Fruit fly (Drosophila melanogaster) whole organism, embryonic: ENCODE results near the gene CG1840.
A peak's percentile ranks its signal among the peaks of the same experiment; 100 is the strongest.

ENCODE experiments used
- Ada2b ChIP-seq: fragments of 200-800 bp; sonication (Bioruptor generic); IDR thresholded peaks from 2 replicates; pipeline ENCODE4 v1.3.6; 2022; ENCODE audit warnings: missing biosample characterization, missing genetic modification characterization
- Bdp1 ChIP-seq: fragments of 200-800 bp; sonication (Bioruptor generic); optimal IDR thresholded peaks from 3 replicates; lab custom pipeline; 2016; ENCODE audit warnings: missing biosample characterization, missing genetic modification characterization
- Bteb2 ChIP-seq: fragments of 200-800 bp; sonication (Bioruptor generic); optimal IDR thresholded peaks from 2 replicates; lab custom pipeline; 2016; ENCODE audit warnings: missing biosample characterization, missing genetic modification characterization
- CG1024 ChIP-seq: fragments of 200-800 bp; sonication (Bioruptor generic); IDR thresholded peaks from 2 replicates; pipeline ENCODE4 v1.3.6; 2022; ENCODE audit warnings: missing biosample characterization, missing genetic modification characterization
- CG12769 ChIP-seq: fragments of 200-800 bp; sonication (Bioruptor generic); optimal IDR thresholded peaks from 2 replicates; lab custom pipeline; 2019; ENCODE audit warnings: missing biosample characterization, mild to moderate bottlenecking, missing genetic modification characterization, moderate library complexity
- CG13894 ChIP-seq: fragments of 200-800 bp; sonication (Bioruptor generic); optimal IDR thresholded peaks from 3 replicates; lab custom pipeline; 2018; ENCODE audit warnings: missing biosample characterization, mild to moderate bottlenecking, missing genetic modification characterization, moderate library complexity
- CG15011 ChIP-seq: fragments of 200-800 bp; sonication (Bioruptor generic); optimal IDR thresholded peaks from 3 replicates; lab custom pipeline; 2018; ENCODE audit warnings: missing biosample characterization, mild to moderate bottlenecking, missing genetic modification characterization
- CG17361 ChIP-seq: fragments of 200-800 bp; sonication (Bioruptor generic); IDR thresholded peaks from 3 replicates; pipeline ENCODE4 v1.3.6; 2022; ENCODE audit warnings: missing biosample characterization, missing genetic modification characterization
- CG17385 ChIP-seq: fragments of 200-800 bp; sonication (Bioruptor generic); optimal IDR thresholded peaks from 3 replicates; lab custom pipeline; 2018; ENCODE audit warnings: missing biosample characterization, mild to moderate bottlenecking, missing genetic modification characterization
- CG17829 ChIP-seq: fragments of 200-800 bp; optimal IDR thresholded peaks from 2 replicates; lab custom pipeline; 2019; ENCODE audit warnings: missing biosample characterization, mild to moderate bottlenecking, missing genetic modification characterization, moderate library complexity
- CG18619 ChIP-seq: fragments of 200-800 bp; sonication (Bioruptor generic); optimal IDR thresholded peaks from 3 replicates; lab custom pipeline; 2017; ENCODE audit warnings: missing biosample characterization, mild to moderate bottlenecking, missing genetic modification characterization
- CG4730 ChIP-seq: fragments of 200-800 bp; sonication (Bioruptor generic); IDR thresholded peaks from 2 replicates; pipeline ENCODE4 v1.3.6; 2022; ENCODE audit warnings: missing biosample characterization, missing genetic modification characterization
- CG5180 ChIP-seq: fragments of 200-800 bp; sonication (Bioruptor generic); optimal IDR thresholded peaks from 3 replicates; lab custom pipeline; 2017; ENCODE audit warnings: missing biosample characterization, missing genetic modification characterization, mild to moderate bottlenecking, moderate library complexity, missing genetic modification reagents
- CG5953 ChIP-seq: fragments of 200-800 bp; sonication (Bioruptor generic); IDR thresholded peaks from 2 replicates; pipeline ENCODE4 v1.3.6; 2022; ENCODE audit warnings: missing biosample characterization, missing genetic modification characterization
- CG7271 ChIP-seq: fragments of 200-800 bp; sonication (Bioruptor generic); optimal IDR thresholded peaks from 2 replicates; lab custom pipeline; 2018; ENCODE audit warnings: missing biosample characterization, mild to moderate bottlenecking, missing genetic modification characterization, moderate library complexity
- CG7987 ChIP-seq: fragments of 200-800 bp; sonication (Bioruptor generic); optimal IDR thresholded peaks from 2 replicates; lab custom pipeline; 2018; ENCODE audit warnings: missing biosample characterization, mild to moderate bottlenecking, missing genetic modification characterization, moderate library complexity
- CHES-1-like ChIP-seq: fragments of 200-800 bp; sonication (Bioruptor generic); optimal IDR thresholded peaks from 2 replicates; lab custom pipeline; 2016; ENCODE audit warnings: missing biosample characterization, missing genetic modification characterization
- Dll ChIP-seq: fragments of 200-800 bp; sonication (Bioruptor generic); IDR thresholded peaks from 4 replicates; pipeline ENCODE4 v1.3.6; 2022; ENCODE audit warnings: missing biosample characterization, missing genetic modification characterization; ENCODE audit not compliant: partially characterized antibody
- Doc2 ChIP-seq: fragments of 200-800 bp; sonication (Bioruptor generic); IDR thresholded peaks from 2 replicates; pipeline ENCODE4 v1.3.6; 2022; ENCODE audit warnings: missing biosample characterization, missing genetic modification characterization
- Ets97D ChIP-seq: fragments of 200-800 bp; sonication (Bioruptor generic); optimal IDR thresholded peaks from 3 replicates; lab custom pipeline; 2016; ENCODE audit warnings: missing biosample characterization, missing genetic modification characterization
- HLH4C ChIP-seq: fragments of 200-800 bp; sonication (Bioruptor generic); IDR thresholded peaks from 3 replicates; pipeline ENCODE4 v1.3.6; 2022; ENCODE audit warnings: missing biosample characterization, missing genetic modification characterization; ENCODE audit not compliant: partially characterized antibody
- Hmx ChIP-seq: fragments of 200-800 bp; sonication (Bioruptor generic); optimal IDR thresholded peaks from 2 replicates; lab custom pipeline; 2016; ENCODE audit warnings: missing biosample characterization, missing genetic modification characterization
- Hr39 ChIP-seq: fragments of >200 bp; optimal IDR thresholded peaks from 2 replicates; lab custom pipeline; 2017
- Mes4 ChIP-seq: fragments of 200-800 bp; sonication (Bioruptor generic); optimal IDR thresholded peaks from 2 replicates; lab custom pipeline; 2016; ENCODE audit warnings: missing biosample characterization, missing genetic modification characterization
- Neu2 ChIP-seq: fragments of 200-800 bp; sonication (Bioruptor generic); optimal IDR thresholded peaks from 3 replicates; lab custom pipeline; 2016; ENCODE audit warnings: missing biosample characterization, missing genetic modification characterization, borderline replicate concordance
- Side ChIP-seq: fragments of 200-800 bp; sonication (Bioruptor generic); optimal IDR thresholded peaks from 2 replicates; lab custom pipeline; 2016; ENCODE audit warnings: missing biosample characterization, missing genetic modification characterization
- Ssrp ChIP-seq: fragments of 200-800 bp; sonication (Bioruptor generic); optimal IDR thresholded peaks from 2 replicates; lab custom pipeline; 2018; ENCODE audit warnings: missing biosample characterization, mild to moderate bottlenecking, missing genetic modification characterization, moderate library complexity
- TFAM ChIP-seq: fragments of 200-800 bp; sonication (Bioruptor generic); optimal IDR thresholded peaks from 2 replicates; lab custom pipeline; 2017; ENCODE audit warnings: missing biosample characterization, missing genetic modification characterization, inconsistent platforms
- Vsx1 ChIP-seq: fragments of 200-800 bp; sonication (Bioruptor generic); optimal IDR thresholded peaks from 2 replicates; lab custom pipeline; 2017; ENCODE audit warnings: missing biosample characterization, mild to moderate bottlenecking, missing genetic modification characterization, missing genetic modification reagents
- ap ChIP-seq: fragments of 200-800 bp; sonication (Bioruptor generic); IDR thresholded peaks from 2 replicates; pipeline ENCODE4 v1.3.6; 2022; ENCODE audit warnings: missing biosample characterization, missing genetic modification characterization
- ara ChIP-seq: fragments of 200-800 bp; sonication (Bioruptor generic); IDR thresholded peaks from 2 replicates; pipeline ENCODE4 v1.3.6; 2022; ENCODE audit warnings: missing biosample characterization, missing genetic modification characterization
- bcd ChIP-seq: fragments of 200-800 bp; sonication (Bioruptor generic); optimal IDR thresholded peaks from 2 replicates; lab custom pipeline; 2017; ENCODE audit warnings: missing biosample characterization, mild to moderate bottlenecking, missing genetic modification characterization
- chinmo ChIP-seq: fragments of 200-800 bp; sonication (Bioruptor generic); IDR thresholded peaks from 4 replicates; pipeline ENCODE4 v1.3.6; 2022; ENCODE audit warnings: missing biosample characterization, missing genetic modification characterization; ENCODE audit not compliant: partially characterized antibody
- crp ChIP-seq, 2 experiments: fragments of 200-800 bp; sonication (Bioruptor generic); optimal IDR thresholded peaks; 2 replicates in 1 of 2; 3 replicates in 1 of 2; lab custom pipeline; 2017; ENCODE audit warnings: missing biosample characterization in 2 of 2, missing genetic modification characterization in 2 of 2, mild to moderate bottlenecking in 1 of 2, moderate library complexity in 1 of 2
- dati ChIP-seq: fragments of 200-800 bp; sonication (Bioruptor generic); IDR thresholded peaks from 2 replicates; pipeline ENCODE4 v1.3.6; 2022; ENCODE audit warnings: missing biosample characterization, missing genetic modification characterization
- dmrt11E ChIP-seq: fragments of 200-800 bp; sonication (Bioruptor generic); optimal IDR thresholded peaks from 3 replicates; lab custom pipeline; 2018; ENCODE audit warnings: missing biosample characterization, mild to moderate bottlenecking, missing genetic modification characterization, moderate library complexity
- fd102C ChIP-seq: fragments of 200-800 bp; sonication (Bioruptor generic); optimal IDR thresholded peaks from 2 replicates; lab custom pipeline; 2018; ENCODE audit warnings: missing biosample characterization, mild to moderate bottlenecking, missing genetic modification characterization, moderate library complexity
- fu2 ChIP-seq: fragments of 200-800 bp; sonication (Bioruptor generic); optimal IDR thresholded peaks from 2 replicates; lab custom pipeline; 2016; ENCODE audit warnings: missing biosample characterization, missing genetic modification characterization
- gce ChIP-seq: fragments of 200-800 bp; sonication (Bioruptor generic); IDR thresholded peaks from 3 replicates; pipeline ENCODE4 v1.3.6; 2022; ENCODE audit warnings: missing biosample characterization, missing genetic modification characterization
- hb ChIP-seq: fragments of 200-800 bp; sonication (Bioruptor generic); IDR thresholded peaks from 3 replicates; pipeline ENCODE4 v1.3.6; 2022; ENCODE audit warnings: missing biosample characterization, missing genetic modification characterization; ENCODE audit not compliant: partially characterized antibody
- jigr1 ChIP-seq: fragments of 200-800 bp; sonication (Bioruptor generic); IDR thresholded peaks from 3 replicates; pipeline ENCODE4 v1.3.6; 2022; ENCODE audit warnings: missing biosample characterization, missing genetic modification characterization
- ken ChIP-seq: fragments of 200-800 bp; sonication (Bioruptor generic); IDR thresholded peaks from 3 replicates; pipeline ENCODE4 v1.3.6; 2022; ENCODE audit warnings: missing biosample characterization, missing genetic modification characterization
- maf-S ChIP-seq: fragments of 200-800 bp; sonication (Bioruptor generic); optimal IDR thresholded peaks from 2 replicates; lab custom pipeline; 2016; ENCODE audit warnings: missing biosample characterization, missing genetic modification characterization
- pzg ChIP-seq: fragments of 200-800 bp; sonication (Bioruptor generic); optimal IDR thresholded peaks from 3 replicates; lab custom pipeline; 2018; ENCODE audit warnings: missing biosample characterization, mild to moderate bottlenecking, missing genetic modification characterization, moderate library complexity
- sim ChIP-seq: fragments of 200-800 bp; sonication (Bioruptor generic); IDR thresholded peaks from 2 replicates; pipeline ENCODE4 v1.3.6; 2022; ENCODE audit warnings: missing biosample characterization, missing genetic modification characterization
- sisA ChIP-seq: fragments of 200-800 bp; sonication (Bioruptor generic); IDR thresholded peaks from 2 replicates; pipeline ENCODE4 v1.3.6; 2022; ENCODE audit warnings: missing biosample characterization, missing genetic modification characterization
- so ChIP-seq: fragments of 200-800 bp; sonication (Bioruptor generic); IDR thresholded peaks from 3 replicates; pipeline ENCODE4 v1.3.6; 2022; ENCODE audit warnings: missing biosample characterization, missing genetic modification characterization
- tgo ChIP-seq: fragments of 200-800 bp; sonication (Bioruptor generic); IDR thresholded peaks from 3 replicates; pipeline ENCODE4 v1.3.6; 2022; ENCODE audit warnings: missing biosample characterization, missing genetic modification characterization
- trh ChIP-seq: fragments of 200-800 bp; sonication (Bioruptor generic); optimal IDR thresholded peaks from 2 replicates; lab custom pipeline; 2016; ENCODE audit warnings: missing biosample characterization, missing genetic modification characterization
- tup ChIP-seq: fragments of 200-800 bp; sonication (Bioruptor generic); optimal IDR thresholded peaks from 2 replicates; lab custom pipeline; 2016; ENCODE audit warnings: missing biosample characterization, mild to moderate bottlenecking, missing genetic modification characterization, moderate library complexity
- vvl ChIP-seq: fragments of 200-800 bp; sonication (Bioruptor generic); IDR thresholded peaks from 2 replicates; pipeline ENCODE4 v1.3.6; 2022; ENCODE audit warnings: missing biosample characterization, missing genetic modification characterization
- zfh1 ChIP-seq: fragments of 200-800 bp; sonication (Bioruptor generic); IDR thresholded peaks from 3 replicates; pipeline ENCODE4 v1.3.6; 2022; ENCODE audit warnings: missing biosample characterization, missing genetic modification characterization

Gene CG1840

DNA sequence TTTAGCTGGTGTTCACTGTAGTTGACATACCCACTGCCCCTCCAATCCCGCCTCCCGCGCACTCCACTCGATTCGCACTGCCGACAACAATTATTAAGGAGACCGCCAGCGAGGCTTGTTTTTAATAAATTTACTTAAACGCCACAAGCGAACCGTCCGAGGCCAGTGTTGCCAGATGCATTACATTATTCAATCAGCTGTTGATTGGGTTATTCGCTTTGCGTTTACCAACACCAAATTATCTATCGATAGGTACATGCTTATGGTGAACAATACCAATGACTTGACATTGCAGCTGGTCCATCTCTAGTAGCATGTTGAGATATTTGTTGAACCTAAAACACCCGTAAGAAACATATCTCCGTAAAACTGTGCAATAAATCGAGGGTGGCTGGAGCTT lies 1.2 kb upstream of the CG1840 start, which contains the start of the genes CG10353 and SelG (continued):
- TF ChIP-seq Doc2 (GFP tag; lab: Robert Waterston, UW) (no peak), CG4730 (GFP tag; lab: Robert Waterston, UW) (no peak), Mes4 (GFP tag; lab: Kevin White, UChicago) (peak; percentile 10), TFAM (GFP tag; lab: Kevin White, UChicago) (no peak), CG17829 (tag; lab: Kevin White, UChicago) (peak; percentile 51), CG12769 (tag; lab: Kevin White, UChicago) (peak; percentile 54), Ada2b (GFP tag; lab: Robert Waterston, UW) (no peak), CG17361 (GFP tag; lab: Robert Waterston, UW) (no peak), CG5953 (GFP tag; lab: Robert Waterston, UW) (no peak), CG7271 (tag; lab: Kevin White, UChicago) (no peak), so (no peak), maf-S (GFP tag; lab: Kevin White, UChicago) (peak; percentile 44), CG15011 (GFP tag; lab: Kevin White, UChicago) (no peak), Bteb2 (GFP tag; lab: Kevin White, UChicago) (peak; percentile 41), trh (GFP tag; lab: Kevin White, UChicago) (no peak), fu2 (GFP tag; lab: Kevin White, UChicago) (no peak), bcd (GFP tag; lab: Kevin White, UChicago) (peak; percentile 26), sisA (GFP tag; lab: Robert Waterston, UW) (no peak), Vsx1 (GFP tag; lab: Kevin White, UChicago) (no peak), ap (no peak), Ets97D (peak; percentile 65), sim (GFP tag; lab: Robert Waterston, UW) (no peak), zfh1 (peak; percentile 42; the same call in 1 of the 3 replicates), Ssrp (no peak), Hmx (no peak), crp (GFP tag; optimal IDR thresholded peaks at IDR 0.05; lab: Kevin White, UChicago) (peak; percentile 77 to 96), CHES-1-like (peak; percentile 70), CG18619 (GFP tag; lab: Kevin White, UChicago) (no peak), CG1024 (GFP tag; lab: Robert Waterston, UW) (no peak), tgo (peak; percentile 20; the same call in 1 of the 3 replicates), Hr39 (lab: Kevin White, UChicago) (no peak), chinmo (GFP tag; lab: Robert Waterston, UW) (peak; percentile 74; the same call in 2 of the 4 replicates), CG17385 (GFP tag; lab: Kevin White, UChicago) (peak; percentile 26), ara (GFP tag; lab: Robert Waterston, UW) (no peak), ken (no peak), fd102C (GFP tag; lab: Kevin White, UChicago) (no peak), HLH4C (peak; percentile 70), Neu2 (GFP tag; lab: Kevin White, UChicago) (no peak), tup (GFP tag; lab: Kevin White, UChicago) (peak; percentile 10), hb (peak; percentile 75), dmrt11E (tag; lab: Kevin White, UChicago) (peak; percentile 17), vvl (GFP tag; lab: Robert Waterston, UW) (peak; percentile 64), Side (GFP tag; lab: Kevin White, UChicago) (peak; percentile 29), CG5180 (GFP tag; lab: Kevin White, UChicago) (no peak), Dll (peak; percentile 78), gce (GFP tag; lab: Robert Waterston, UW) (no peak), CG13894 (peak; percentile 34), jigr1 (GFP tag; lab: Robert Waterston, UW) (no peak), CG7987 (peak; percentile 45), pzg (GFP tag; lab: Kevin White, UChicago) (peak; percentile 93), Bdp1 (peak; percentile 51), dati (GFP tag; lab: Robert Waterston, UW) (no peak)
